Fruit fly (Drosophila melanogaster): ENCODE data around the gene Sec61gamma.

- no peak for TF ChIP-seq acj6 (GFP tag; optimal IDR thresholded peaks at IDR 0.05)
- TF ChIP-seq Blimp-1 (GFP tag; optimal IDR thresholded peaks at IDR 0.05), result no peak
- TF ChIP-seq Sox14 (GFP tag; optimal IDR thresholded peaks at IDR 0.05), result peak; percentile 14
- no peak for TF ChIP-seq CG8632 (GFP tag; optimal IDR thresholded peaks at IDR 0.05)
- TF ChIP-seq vri (GFP tag; optimal IDR thresholded peaks at IDR 0.05), result no peak
- TF ChIP-seq CG9139 (GFP tag; optimal IDR thresholded peaks at IDR 0.05), result no peak
- TF ChIP-seq CG11294 (GFP tag; IDR thresholded peaks at IDR 0.05), result no peak
- no peak for TF ChIP-seq OdsH (GFP tag; optimal IDR thresholded peaks at IDR 0.05)
- no peak for TF ChIP-seq Sox15 (GFP tag; optimal IDR thresholded peaks at IDR 0.05)
- no peak for TF ChIP-seq Smox (GFP tag; optimal IDR thresholded peaks at IDR 0.05)
- TF ChIP-seq CG6854 (GFP tag; optimal IDR thresholded peaks at IDR 0.05), result peak; percentile 25
- no peak for TF ChIP-seq CG3919 (GFP tag; optimal IDR thresholded peaks at IDR 0.05)
These were observed 11.7 kb upstream of the Sec61gamma start for dm6 chrX:19631365-19631832.
